Worm (Caenorhabditis elegans): ENCODE data around the gene F48E8.8.

DNA sequence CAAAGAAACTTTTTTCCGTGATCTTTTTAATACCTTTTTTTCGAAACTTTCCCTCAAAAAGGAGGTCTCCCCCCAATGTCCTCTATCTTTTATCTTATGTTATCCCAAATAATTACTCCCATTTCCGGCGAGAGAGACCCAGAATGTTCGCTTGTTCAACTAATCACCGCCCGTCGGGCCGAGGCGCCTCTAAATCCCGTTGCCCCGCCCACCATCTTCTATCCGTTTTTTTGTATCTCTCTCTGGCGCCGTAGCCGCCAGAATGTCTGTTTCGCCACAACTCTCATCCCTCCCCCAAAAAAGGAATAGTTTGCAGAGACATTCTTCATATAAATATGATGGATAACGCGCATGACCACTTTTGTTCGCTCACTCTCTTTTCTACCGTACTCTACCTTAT is 23.1 kb upstream of the F48E8.8 start:
- TF ChIP-seq elt-1 (tag; optimal IDR thresholded peaks at IDR 0.05) = no peak
- TF ChIP-seq ceh-16 (tag; optimal IDR thresholded peaks at IDR 0.05) = no peak

Data from whole organism, L3 larva.